Worm (Caenorhabditis elegans) whole organism, L1 larva: ENCODE data around the gene fbxa-67.

Experiments used
- Y116A8C.19 ChIP-seq: sonication (generic microtip); optimal IDR thresholded peaks from 2 replicates; lab custom pipeline; 2016; ENCODE audit warnings: missing compliant biosample characterization, missing genetic modification characterization, borderline replicate concordance
- ama-1 ChIP-seq: fragments of 150-350 bp; optimal IDR thresholded peaks from 2 replicates; lab custom pipeline; 2014
- egl-27 ChIP-seq, 2 experiments: fragments of 150-350 bp in 1 of 2; sonication (generic microtip); optimal IDR thresholded peaks; 3 replicates each; lab custom pipeline; 2017 to 2018; ENCODE audit warnings: missing biosample characterization in 2 of 2, missing genetic modification characterization in 2 of 2, missing genetic modification reagents in 2 of 2
- hlh-17 ChIP-seq: fragments of 200-800 bp; sonication (Bioruptor generic); optimal IDR thresholded peaks from 2 replicates; lab custom pipeline; 2018; ENCODE audit warnings: missing genetic modification characterization, mild to moderate bottlenecking, missing compliant biosample characterization, moderate library complexity, borderline replicate concordance
- nhr-237 ChIP-seq: fragments of 150-350 bp; optimal IDR thresholded peaks from 2 replicates; lab custom pipeline; 2014; ENCODE audit warnings: missing biosample characterization, missing genetic modification characterization

DNA sequence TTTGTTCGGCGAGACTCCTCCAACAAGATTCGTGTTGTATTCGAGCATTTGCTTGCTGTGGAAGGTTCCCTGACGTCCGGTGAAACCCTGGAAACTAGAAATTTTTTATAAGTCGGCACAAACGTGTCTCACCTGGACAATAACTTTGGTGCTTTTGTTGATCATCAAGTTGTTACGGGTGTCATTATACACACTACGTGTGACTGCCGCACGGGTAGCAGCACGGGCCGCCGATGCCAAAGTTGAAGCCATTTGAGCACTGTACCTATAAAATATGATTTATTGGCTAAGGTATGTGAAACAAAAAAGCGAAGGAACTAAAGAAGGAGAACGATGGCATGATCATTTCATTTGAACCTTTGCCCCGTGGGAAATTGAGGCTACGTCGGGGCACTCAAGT is 49.3 kb downstream of the fbxa-67 start, which contains the start of gene sucl-2:
- no peak for TF ChIP-seq nhr-237 (tag; lab: Kevin White, UChicago)
- TF ChIP-seq Y116A8C.19 (tag; lab: Kevin White, UChicago): no peak
- TF ChIP-seq hlh-17 (GFP tag; lab: Kevin White, UChicago): no peak
- TF ChIP-seq egl-27 (tag; optimal IDR thresholded peaks at IDR 0.05; lab: Kevin White, UChicago): no peak
- no peak for TF ChIP-seq ama-1 (lab: Kevin White, UChicago)
